Fruit fly (Drosophila melanogaster) Kc167 (cell line): ENCODE measurements around the gene PDZ-GEF.

Experiments
- Myc ChIP-seq: fragments of >200 bp; optimal IDR thresholded peaks from 2 replicates; lab custom pipeline; 2017; ENCODE audit warnings: missing external identifiers
- Sin3A ChIP-seq: fragments of >200 bp; optimal IDR thresholded peaks from 2 replicates; lab custom pipeline; 2018; ENCODE audit warnings: missing external identifiers
- h ChIP-seq: fragments of >200 bp; optimal IDR thresholded peaks from 3 replicates; lab custom pipeline; 2018; ENCODE audit warnings: missing external identifiers
- insv ChIP-seq: fragments of >200 bp; optimal IDR thresholded peaks from 3 replicates; lab custom pipeline; 2018; ENCODE audit warnings: missing external identifiers
- psq ChIP-seq: fragments of >200 bp; optimal IDR thresholded peaks from 2 replicates; lab custom pipeline; 2017; ENCODE audit warnings: missing external identifiers
- ttk ChIP-seq: sonication (Bioruptor generic); optimal IDR thresholded peaks from 2 replicates; lab custom pipeline; 2017; ENCODE audit warnings: missing external identifiers

The PDZ-GEF gene

dm6 chr2L:6379197-6379596, 55.6 kb downstream of the PDZ-GEF start:
- TF ChIP-seq Myc (lab: Kevin White, UChicago) (no peak), ttk (lab: Kevin White, UChicago) (no peak), h (lab: Kevin White, UChicago) (no peak), insv (lab: Kevin White, UChicago) (no peak), Sin3A (lab: Kevin White, UChicago) (no peak), psq (lab: Kevin White, UChicago) (no peak)

DNA sequence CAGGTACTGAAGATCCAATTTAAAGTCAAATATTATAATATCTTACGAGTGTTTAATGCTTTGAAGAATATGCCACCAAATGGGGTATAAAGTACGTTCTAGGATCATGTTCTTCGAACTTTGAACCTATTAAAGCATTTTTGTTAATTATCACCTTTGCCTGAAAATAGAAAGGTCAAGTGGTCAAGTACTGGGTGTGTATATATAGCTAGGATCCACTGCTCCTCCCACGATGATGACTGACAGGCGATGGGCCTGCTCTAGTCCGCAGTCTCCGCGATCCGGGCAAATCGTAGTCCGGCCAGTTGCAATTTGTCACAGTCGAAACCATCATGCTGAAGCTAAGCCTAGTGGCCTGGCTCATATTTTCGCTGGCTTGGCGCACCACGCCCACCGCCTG, 57.4 kb downstream of the PDZ-GEF start, which contains the start of gene Nepl5:
Nepl5 (plus strand) TSS at position 301 of the 400 bp plus-strand sequence.
- TF ChIP-seq Myc (lab: Kevin White, UChicago) (no peak), ttk (lab: Kevin White, UChicago) (no peak), Sin3A (lab: Kevin White, UChicago) (no peak), h (lab: Kevin White, UChicago) (no peak), insv (lab: Kevin White, UChicago) (no peak), psq (lab: Kevin White, UChicago) (no peak)
